Worm (Caenorhabditis elegans) whole organism, late embryonic: Measurements from ENCODE around the gene col-14.
A peak's percentile ranks its signal among the peaks of the same experiment; 100 is the strongest.

Source experiments
- C08G9.2 ChIP-seq: sonication (generic microtip); optimal IDR thresholded peaks from 2 replicates; lab custom pipeline; 2016; ENCODE audit warnings: mild to moderate bottlenecking, missing genetic modification characterization, moderate library complexity, missing compliant biosample characterization
- F13H6.1 ChIP-seq: sonication (generic microtip); optimal IDR thresholded peaks from 2 replicates; lab custom pipeline; 2016; ENCODE audit warnings: missing genetic modification characterization, missing compliant biosample characterization
- K02D7.2 ChIP-seq: sonication (generic microtip); optimal IDR thresholded peaks from 2 replicates; lab custom pipeline; 2017; ENCODE audit warnings: mild to moderate bottlenecking, missing genetic modification characterization, missing compliant biosample characterization
- ama-1 ChIP-seq: fragments of 150-350 bp; optimal IDR thresholded peaks from 2 replicates; lab custom pipeline; 2014
- ceh-2 ChIP-seq: sonication (generic microtip); optimal IDR thresholded peaks from 2 replicates; lab custom pipeline; 2016; ENCODE audit warnings: missing genotype, missing genetic modification characterization, missing compliant biosample characterization
- ceh-22 ChIP-seq: sonication (generic microtip); optimal IDR thresholded peaks from 2 replicates; lab custom pipeline; 2017; ENCODE audit warnings: missing biosample characterization, missing genetic modification characterization
- ceh-24 ChIP-seq: sonication (generic microtip); optimal IDR thresholded peaks from 2 replicates; lab custom pipeline; 2016; ENCODE audit warnings: mild to moderate bottlenecking, missing genetic modification characterization, missing compliant biosample characterization
- ceh-31 ChIP-seq: sonication (generic microtip); optimal IDR thresholded peaks from 2 replicates; lab custom pipeline; 2016; ENCODE audit warnings: missing genetic modification characterization, missing compliant biosample characterization
- ceh-48 ChIP-seq: sonication (generic microtip); optimal IDR thresholded peaks from 2 replicates; lab custom pipeline; 2016; ENCODE audit warnings: missing genetic modification characterization, inconsistent platforms, missing compliant biosample characterization
- ceh-9 ChIP-seq: sonication (generic microtip); optimal IDR thresholded peaks from 2 replicates; lab custom pipeline; 2016; ENCODE audit warnings: mild to moderate bottlenecking, missing genetic modification characterization, inconsistent platforms, missing compliant biosample characterization
- che-1 ChIP-seq: sonication (generic microtip); optimal IDR thresholded peaks from 2 replicates; lab custom pipeline; 2016; ENCODE audit warnings: mild to moderate bottlenecking, missing genetic modification characterization, missing compliant biosample characterization
- dmd-4 ChIP-seq: sonication (generic microtip); optimal IDR thresholded peaks from 2 replicates; lab custom pipeline; 2016; ENCODE audit warnings: borderline replicate concordance, missing genetic modification characterization, missing compliant biosample characterization
- elt-2 ChIP-seq: sonication (generic microtip); optimal IDR thresholded peaks from 2 replicates; lab custom pipeline; 2016; ENCODE audit warnings: missing genetic modification reagents, missing genetic modification characterization, missing compliant biosample characterization
- fkh-10 ChIP-seq: fragments of 150-350 bp; optimal IDR thresholded peaks from 2 replicates; lab custom pipeline; 2014; ENCODE audit warnings: missing biosample characterization, missing genetic modification reagents, missing genetic modification characterization
- fkh-6 ChIP-seq: sonication (generic microtip); optimal IDR thresholded peaks from 2 replicates; lab custom pipeline; 2016; ENCODE audit warnings: missing genetic modification characterization, missing compliant biosample characterization
- hlh-15 ChIP-seq: sonication (generic microtip); optimal IDR thresholded peaks from 2 replicates; lab custom pipeline; 2016; ENCODE audit warnings: missing genetic modification characterization, missing compliant biosample characterization
- lim-6 ChIP-seq: sonication (generic microtip); optimal IDR thresholded peaks from 2 replicates; lab custom pipeline; 2016; ENCODE audit warnings: missing genetic modification characterization, missing compliant biosample characterization
- madf-2 ChIP-seq: sonication (generic microtip); optimal IDR thresholded peaks from 2 replicates; lab custom pipeline; 2017; ENCODE audit warnings: missing genetic modification characterization, missing compliant biosample characterization
- mec-3 ChIP-seq: sonication (generic microtip); optimal IDR thresholded peaks from 2 replicates; lab custom pipeline; 2016; ENCODE audit warnings: borderline replicate concordance, missing genetic modification characterization, missing compliant biosample characterization
- nfya-1 ChIP-seq: sonication (generic microtip); optimal IDR thresholded peaks from 2 replicates; lab custom pipeline; 2017; ENCODE audit warnings: missing genetic modification characterization, mild to moderate bottlenecking, missing compliant biosample characterization, antibody characterized with exemption, moderate library complexity
- nhr-232 ChIP-seq: sonication (generic microtip); optimal IDR thresholded peaks from 2 replicates; lab custom pipeline; 2016; ENCODE audit warnings: missing genetic modification characterization, missing compliant biosample characterization
- npax-4 ChIP-seq: sonication (generic microtip); optimal IDR thresholded peaks from 2 replicates; lab custom pipeline; 2016; ENCODE audit warnings: missing genetic modification characterization, missing compliant biosample characterization
- pag-3 ChIP-seq: sonication (generic microtip); optimal IDR thresholded peaks from 2 replicates; lab custom pipeline; 2016; ENCODE audit warnings: missing compliant biosample characterization, missing genetic modification characterization, borderline replicate concordance
- pat-9 ChIP-seq: fragments of 200-800 bp; sonication (Bioruptor generic); optimal IDR thresholded peaks from 2 replicates; lab custom pipeline; 2018; ENCODE audit warnings: mild to moderate bottlenecking, missing genetic modification characterization, moderate library complexity, missing compliant biosample characterization
- pax-1 ChIP-seq: fragments of 150-350 bp; optimal IDR thresholded peaks from 2 replicates; lab custom pipeline; 2014; ENCODE audit warnings: missing biosample characterization, missing genetic modification characterization
- pha-2 ChIP-seq: sonication (generic microtip); optimal IDR thresholded peaks from 2 replicates; lab custom pipeline; 2017; ENCODE audit warnings: mild to moderate bottlenecking, missing genetic modification characterization, missing compliant biosample characterization
- pha-4 ChIP-seq: fragments of 150-350 bp; optimal IDR thresholded peaks from 2 replicates; lab custom pipeline; 2018; ENCODE audit warnings: missing biosample characterization, missing genetic modification reagents, missing genetic modification characterization
- pros-1 ChIP-seq: fragments of 150-350 bp; optimal IDR thresholded peaks from 2 replicates; lab custom pipeline; 2014; ENCODE audit warnings: missing biosample characterization, missing genetic modification reagents, missing genetic modification characterization
- rnt-1 ChIP-seq: sonication (generic microtip); optimal IDR thresholded peaks from 2 replicates; lab custom pipeline; 2016; ENCODE audit warnings: missing genetic modification characterization, missing compliant biosample characterization
- sox-4 ChIP-seq: sonication (generic microtip); optimal IDR thresholded peaks from 2 replicates; lab custom pipeline; 2017; ENCODE audit warnings: mild to moderate bottlenecking, missing genetic modification characterization, inconsistent platforms, missing compliant biosample characterization
- syd-9 ChIP-seq: sonication (generic microtip); optimal IDR thresholded peaks from 2 replicates; lab custom pipeline; 2016; ENCODE audit warnings: mild to moderate bottlenecking, missing genetic modification characterization, moderate library complexity, missing compliant biosample characterization
- ttx-3 ChIP-seq: sonication (generic microtip); optimal IDR thresholded peaks from 2 replicates; lab custom pipeline; 2016; ENCODE audit warnings: missing genetic modification reagents, missing genetic modification characterization, missing compliant biosample characterization
- unc-3 ChIP-seq, 2 experiments: fragments of 200-800 bp in 1 of 2; sonication (Bioruptor generic) in 1 of 2; sonication (generic microtip) in 1 of 2; conservative IDR thresholded peaks in 1 of 2; optimal IDR thresholded peaks in 1 of 2; 2 replicates each; pipeline versions ENCODE4 v1.3.6 to Lab custom; 2016 to 2022; ENCODE audit warnings: missing compliant biosample characterization in 2 of 2, missing genetic modification characterization in 2 of 2, missing genetic modification reagents in 1 of 2
- unc-86 ChIP-seq: sonication (generic microtip); optimal IDR thresholded peaks from 2 replicates; lab custom pipeline; 2016; ENCODE audit warnings: missing genetic modification characterization, missing compliant biosample characterization
- ztf-16 ChIP-seq: sonication (generic microtip); optimal IDR thresholded peaks from 2 replicates; lab custom pipeline; 2017; ENCODE audit warnings: missing genetic modification characterization, missing compliant biosample characterization

The col-14 gene

ce11 chrIV:7747838-7748237, 5.4 kb upstream of the col-14 start, which contains the start of gene klo-1:
Gene klo-1, minus strand, starts transcription at chrIV:7748225.
- no peak for TF ChIP-seq dmd-4

- TF ChIP-seq mec-3 (tag; lab: Kevin White, UChicago), result peak; percentile 56
- no peak for TF ChIP-seq hlh-15
These were observed 906 bp downstream of the col-14 start for ce11 chrIV:7754114-7754513.

DNA sequence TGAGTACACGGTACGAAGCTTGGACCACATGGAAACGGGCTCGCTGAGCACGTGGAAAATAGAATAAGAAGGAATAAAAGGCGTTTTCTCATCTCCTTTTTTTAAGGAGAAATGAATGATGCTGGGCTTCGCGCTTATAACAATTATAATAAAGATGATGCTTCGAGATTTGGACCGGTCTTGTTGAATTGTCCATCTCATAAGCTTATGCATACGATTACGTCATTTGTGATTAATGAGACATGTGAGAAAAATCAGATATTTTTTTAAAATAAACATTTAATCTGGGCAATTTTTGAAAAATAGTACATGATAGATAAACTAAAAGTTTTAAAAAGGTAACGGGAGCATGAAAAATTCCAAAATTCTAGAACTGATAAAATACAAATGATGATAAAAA, 4.0 kb downstream of the col-14 start, which contains the start of gene C46A5.4:
Gene C46A5.4 (minus strand): TSS at position 101 of the 400 bp plus-strand sequence.
- no peak for TF ChIP-seq K02D7.2
- no peak for TF ChIP-seq pha-4 (tag; lab: Kevin White, UChicago)
- TF ChIP-seq ceh-2 (tag; lab: Kevin White, UChicago), result no peak

- TF ChIP-seq fkh-10 (no peak), ceh-2 (tag; lab: Kevin White, UChicago) (no peak), ttx-3 (no peak), C08G9.2 (tag; lab: Kevin White, UChicago) (no peak), pha-2 (no peak), syd-9 (no peak), rnt-1 (tag; lab: Kevin White, UChicago) (no peak), pat-9 (tag; lab: Kevin White, UChicago) (no peak), unc-3 (GFP tag; conservative IDR thresholded peaks at IDR 0.05; lab: Robert Waterston, UW) (no peak), unc-3 (tag; optimal IDR thresholded peaks at IDR 0.05; lab: Kevin White, UChicago) (no peak), madf-2 (no peak), pax-1 (tag; lab: Kevin White, UChicago) (no peak)
These were observed 6.3 kb downstream of the col-14 start, which contains the start of gene dsb-3 for ce11 chrIV:7759527-7759926. Gene dsb-3, minus strand, starts transcription at chrIV:7759627.

DNA sequence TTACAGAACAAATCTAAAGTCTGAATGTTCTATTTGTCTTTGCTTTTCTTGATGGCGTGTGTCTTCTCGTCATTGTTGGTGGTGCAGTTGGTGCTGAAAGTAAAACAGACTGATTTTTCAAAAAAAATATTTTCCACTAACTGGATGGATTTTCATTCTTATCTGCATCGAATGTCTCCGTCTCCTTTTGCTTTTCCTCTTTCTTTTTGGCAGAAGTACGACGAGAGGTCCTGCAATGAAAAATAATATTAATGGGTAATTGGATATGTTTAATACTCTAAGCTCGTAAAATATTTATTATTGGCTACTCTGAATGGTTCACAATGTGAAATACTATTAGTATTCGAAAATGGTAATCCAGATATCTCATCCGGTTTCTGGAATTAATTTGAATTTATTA, 6.9 kb downstream of the col-14 start, which contains the start of gene del-7:
Gene del-7 (plus strand): TSS at position 301 of the 400 bp plus-strand sequence.
- TF ChIP-seq pax-1 (tag; lab: Kevin White, UChicago), result no peak
- TF ChIP-seq nhr-232 (tag; lab: Kevin White, UChicago), result no peak
- TF ChIP-seq fkh-6 (tag; lab: Kevin White, UChicago), result no peak
- no peak for TF ChIP-seq F13H6.1 (tag; lab: Kevin White, UChicago)

ce11 chrIV:7763748-7764147, 10.5 kb downstream of the col-14 start, which contains the start of the genes C46A5.6 and C46A5.1:
Gene C46A5.6, minus strand, starts transcription at chrIV:7763848.
Gene C46A5.1, plus strand, starts transcription at chrIV:7763931.
- TF ChIP-seq ceh-24 (tag; lab: Kevin White, UChicago) (no peak), madf-2 (no peak), pros-1 (tag; lab: Kevin White, UChicago) (no peak), unc-86 (tag; lab: Kevin White, UChicago) (no peak), ceh-48 (tag; lab: Kevin White, UChicago) (no peak), lim-6 (no peak), elt-2 (tag; lab: Kevin White, UChicago) (no peak), ama-1 (no peak), syd-9 (no peak), ceh-2 (tag; lab: Kevin White, UChicago) (no peak), ztf-16 (tag; lab: Kevin White, UChicago) (no peak), sox-4 (tag; lab: Kevin White, UChicago) (no peak), che-1 (tag; lab: Kevin White, UChicago) (no peak), nfya-1 (tag; lab: Kevin White, UChicago) (no peak)

ce11 chrIV:7764319-7764718, 11.1 kb downstream of the col-14 start:
- TF ChIP-seq hlh-15, result no peak
- no peak for TF ChIP-seq npax-4
- TF ChIP-seq pag-3, result no peak
- no peak for TF ChIP-seq syd-9
- TF ChIP-seq C08G9.2 (tag; lab: Kevin White, UChicago), result no peak
- no peak for TF ChIP-seq ceh-31
- TF ChIP-seq pax-1 (tag; lab: Kevin White, UChicago), result no peak
- no peak for TF ChIP-seq pat-9 (tag; lab: Kevin White, UChicago)
- no peak for TF ChIP-seq nhr-232 (tag; lab: Kevin White, UChicago)
- no peak for TF ChIP-seq ceh-9
- TF ChIP-seq fkh-10, result no peak
- no peak for TF ChIP-seq ceh-22 (tag; lab: Kevin White, UChicago)
- TF ChIP-seq che-1 (tag; lab: Kevin White, UChicago), result no peak
- TF ChIP-seq, all 69 proteins: peak for 0
